Fruit fly (Drosophila melanogaster): ENCODE results near the gene Rbcn-3A.

Gene Rbcn-3A

dm6 chrX:6224225-6225190, 30.8 kb downstream of the Rbcn-3A start, which contains the start of gene sqh (continued):
- TF ChIP-seq vvl (GFP tag; IDR thresholded peaks at IDR 0.05) = peak; percentile 93
- TF ChIP-seq twi (tag; optimal IDR thresholded peaks at IDR 0.05) = peak; percentile 84
- no peak for TF ChIP-seq Hr39 (optimal IDR thresholded peaks at IDR 0.05)
- peak; percentile 87 for TF ChIP-seq croc (GFP tag; conservative IDR thresholded peaks at IDR 0.05)
- TF ChIP-seq HmgZ (tag; optimal IDR thresholded peaks at IDR 0.05) = peak; percentile 89
- TF ChIP-seq lbe (GFP tag; optimal IDR thresholded peaks at IDR 0.05) = peak; percentile 75
- TF ChIP-seq klu (GFP tag; IDR thresholded peaks at IDR 0.05) = peak; percentile 82
- TF ChIP-seq CG17568 (GFP tag; optimal IDR thresholded peaks at IDR 0.05) = no peak
- TF ChIP-seq repo (GFP tag; optimal IDR thresholded peaks at IDR 0.05) = peak; percentile 19
- TF ChIP-seq dan (GFP tag; IDR thresholded peaks at IDR 0.05) = peak; percentile 59; the same call in 1 of the 2 replicates
- TF ChIP-seq gsb-n (tag; optimal IDR thresholded peaks at IDR 0.05) = peak; percentile 79
- no peak for TF ChIP-seq CG2129 (GFP tag; IDR thresholded peaks at IDR 0.05; ENCODE audit: partially characterized antibody)
- peak; percentile 80 for TF ChIP-seq nerfin-1 (tag; optimal IDR thresholded peaks at IDR 0.05)
- peak; percentile 88 for TF ChIP-seq Hr3 (GFP tag; optimal IDR thresholded peaks at IDR 0.05)
- peak; percentile 51 for TF ChIP-seq CG30020 (tag; optimal IDR thresholded peaks at IDR 0.05)
- TF ChIP-seq pita (GFP tag; optimal IDR thresholded peaks at IDR 0.05) = no peak
- no peak for TF ChIP-seq BEAF-32 (GFP tag; optimal IDR thresholded peaks at IDR 0.05)
- no peak for TF ChIP-seq Doc3 (GFP tag; IDR thresholded peaks at IDR 0.05; ENCODE audit: partially characterized antibody)
- peak; percentile 89 for TF ChIP-seq CG16815 (GFP tag; optimal IDR thresholded peaks at IDR 0.05)
- peak; percentile 90 for TF ChIP-seq slbo (GFP tag; IDR thresholded peaks at IDR 0.05)
- peak; percentile 77; the same call in 2 of the 3 replicates for TF ChIP-seq CG6175 (GFP tag; IDR thresholded peaks at IDR 0.05)
- peak; percentile 65 for TF ChIP-seq ac (GFP tag; optimal IDR thresholded peaks at IDR 0.05)
- peak; percentile 98 for TF ChIP-seq cg (GFP tag; optimal IDR thresholded peaks at IDR 0.05)
- TF ChIP-seq lab (GFP tag; optimal IDR thresholded peaks at IDR 0.05) = peak; percentile 91
- TF ChIP-seq CG33213 (GFP tag; optimal IDR thresholded peaks at IDR 0.05) = peak; percentile 55
- peak; percentile 83 for TF ChIP-seq onecut (GFP tag; IDR thresholded peaks at IDR 0.05)
- TF ChIP-seq CG8290 (GFP tag; optimal IDR thresholded peaks at IDR 0.05) = peak; percentile 60
- peak in 1 of 2 experiments; percentile 55 for TF ChIP-seq CG8290 (tag; optimal IDR thresholded peaks at IDR 0.05)
- TF ChIP-seq br (optimal IDR thresholded peaks at IDR 0.05) = no peak
- peak; percentile 84 for TF ChIP-seq corto (GFP tag; optimal IDR thresholded peaks at IDR 0.05)
- TF ChIP-seq row (GFP tag; IDR thresholded peaks at IDR 0.05) = peak; percentile 99
- peak; percentile 56 for TF ChIP-seq HLH54F (GFP tag; optimal IDR thresholded peaks at IDR 0.05)
- peak; percentile 58 for TF ChIP-seq Bteb2 (GFP tag; optimal IDR thresholded peaks at IDR 0.05)
- TF ChIP-seq Xbp1 (GFP tag; optimal IDR thresholded peaks at IDR 0.05) = peak; percentile 84
- TF ChIP-seq CG3281 (GFP tag; optimal IDR thresholded peaks at IDR 0.05) = peak; percentile 83
- TF ChIP-seq ftz-f1 (GFP tag; optimal IDR thresholded peaks at IDR 0.05) = peak; percentile 51
- peak; percentile 88 for TF ChIP-seq PHDP (tag; optimal IDR thresholded peaks at IDR 0.05)
- peak; percentile 92 for TF ChIP-seq seq (GFP tag; IDR thresholded peaks at IDR 0.05)
- TF ChIP-seq so (GFP tag; IDR thresholded peaks at IDR 0.05) = peak; percentile 87; the same call in 1 of the 3 replicates
- no peak for TF ChIP-seq Neu2 (GFP tag; optimal IDR thresholded peaks at IDR 0.05; ENCODE audit: borderline replicate concordance)
- TF ChIP-seq unc-4 (GFP tag; IDR thresholded peaks at IDR 0.05; ENCODE audit: partially characterized antibody) = no peak
- peak; percentile 70; the same call in 1 of the 2 replicates for TF ChIP-seq CG8765 (GFP tag; IDR thresholded peaks at IDR 0.05)
- TF ChIP-seq CG12219 (GFP tag; optimal IDR thresholded peaks at IDR 0.05) = peak; percentile 81
- peak; percentile 60; the same call in 1 of the 2 replicates for TF ChIP-seq CG16779 (GFP tag; IDR thresholded peaks at IDR 0.05)
- peak; percentile 56 for TF ChIP-seq pho (GFP tag; optimal IDR thresholded peaks at IDR 0.05)
- peak; percentile 76 for TF ChIP-seq CG15696 (tag; optimal IDR thresholded peaks at IDR 0.05)
- TF ChIP-seq pros (GFP tag; optimal IDR thresholded peaks at IDR 0.05) = peak; percentile 40
- peak; percentile 75 for TF ChIP-seq Lhr (GFP tag; optimal IDR thresholded peaks at IDR 0.05)
- peak; percentile 87 for TF ChIP-seq CG2889 (GFP tag; IDR thresholded peaks at IDR 0.05)
